Fruit fly (Drosophila melanogaster): Measurements from ENCODE around the gene CG13999.

The CG13999 gene

DNA sequence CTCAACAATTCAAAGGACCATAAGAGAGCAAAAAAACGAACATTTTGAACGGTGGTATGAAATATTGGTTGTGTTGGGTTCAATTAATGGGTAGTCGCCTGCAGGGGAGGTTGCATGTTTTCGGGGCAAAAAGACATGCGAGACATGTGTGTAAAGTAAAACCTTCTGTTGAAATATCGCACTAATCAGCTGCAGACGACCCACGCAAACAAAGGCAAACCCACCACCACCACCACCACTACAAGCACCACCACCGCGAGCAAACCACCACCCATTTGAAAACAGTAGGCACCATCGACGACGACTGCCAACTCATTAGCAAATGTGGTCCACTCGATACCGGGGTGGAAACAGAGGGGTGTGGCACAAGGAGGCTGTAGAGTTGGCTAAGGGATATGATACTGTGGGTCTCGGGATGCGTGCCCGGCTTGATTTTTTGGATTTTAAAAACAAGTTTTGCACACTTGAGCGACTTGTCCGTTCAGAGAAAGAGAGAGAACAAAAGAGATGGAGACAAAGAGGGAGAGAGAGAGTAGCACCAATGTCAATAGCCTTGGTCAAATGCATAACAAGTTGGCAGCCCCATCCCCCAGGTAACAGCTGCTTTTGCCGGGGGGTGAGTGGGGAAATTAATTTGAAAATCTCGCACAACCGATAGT lies 20.9 kb upstream of the CG13999 start (continued):
- TF ChIP-seq tup (GFP tag; optimal IDR thresholded peaks at IDR 0.05) (no peak), ase (GFP tag; IDR thresholded peaks at IDR 0.05) (no peak), sd (tag; optimal IDR thresholded peaks at IDR 0.05) (no peak), BEAF-32 (GFP tag; optimal IDR thresholded peaks at IDR 0.05) (peak; percentile 48), gsb-n (tag; optimal IDR thresholded peaks at IDR 0.05) (no peak), yki (optimal IDR thresholded peaks at IDR 0.05) (peak; percentile 19), CG12942 (GFP tag; optimal IDR thresholded peaks at IDR 0.05) (no peak), CG43689 (GFP tag; IDR thresholded peaks at IDR 0.05) (no peak), Neu2 (GFP tag; optimal IDR thresholded peaks at IDR 0.05; ENCODE audit: borderline replicate concordance) (no peak), CG18262 (tag; optimal IDR thresholded peaks at IDR 0.05) (no peak), Myb (GFP tag; optimal IDR thresholded peaks at IDR 0.05) (no peak), CG10274 (GFP tag; optimal IDR thresholded peaks at IDR 0.05) (peak; percentile 11), CG17612 (GFP tag; IDR thresholded peaks at IDR 0.05) (no peak), C15 (GFP tag; IDR thresholded peaks at IDR 0.05) (no peak), CG8388 (GFP tag; optimal IDR thresholded peaks at IDR 0.05) (no peak), CG11085 (GFP tag; IDR thresholded peaks at IDR 0.05) (no peak), ftz-f1 (GFP tag; optimal IDR thresholded peaks at IDR 0.05) (peak; percentile 85), nom (GFP tag; optimal IDR thresholded peaks at IDR 0.05) (peak; percentile 67), tgo (GFP tag; IDR thresholded peaks at IDR 0.05) (no peak), CG11398 (GFP tag; optimal IDR thresholded peaks at IDR 0.05) (no peak), D (optimal IDR thresholded peaks at IDR 0.05) (no peak), D (GFP tag; optimal IDR thresholded peaks at IDR 0.05) (peak; percentile 37), CG2120 (GFP tag; optimal IDR thresholded peaks at IDR 0.05) (peak; percentile 4), ewg (GFP tag; optimal IDR thresholded peaks at IDR 0.05) (peak; percentile 37), B-H2 (GFP tag; optimal IDR thresholded peaks at IDR 0.05) (no peak), hth (optimal IDR thresholded peaks at IDR 0.05) (no peak), CG8924 (tag; optimal IDR thresholded peaks at IDR 0.05) (peak; percentile 35), Sox102F (GFP tag; optimal IDR thresholded peaks at IDR 0.05) (no peak), gem (tag; optimal IDR thresholded peaks at IDR 0.05) (no peak), maf-S (GFP tag; optimal IDR thresholded peaks at IDR 0.05) (no peak), Dek (tag; optimal IDR thresholded peaks at IDR 0.05) (peak; percentile 1), Fer1 (GFP tag; optimal IDR thresholded peaks at IDR 0.05) (peak; percentile 48), CG2712 (tag; optimal IDR thresholded peaks at IDR 0.05) (peak; percentile 10), NC2β (GFP tag; optimal IDR thresholded peaks at IDR 0.05) (peak; percentile 1), Ravus (GFP tag; IDR thresholded peaks at IDR 0.05) (no peak), cas (GFP tag; IDR thresholded peaks at IDR 0.05) (no peak), Poxn (GFP tag; IDR thresholded peaks at IDR 0.05) (no peak), kay (GFP tag; optimal IDR thresholded peaks at IDR 0.05) (peak; percentile 48), bsh (GFP tag; optimal IDR thresholded peaks at IDR 0.05) (no peak), gfzf (GFP tag; optimal IDR thresholded peaks at IDR 0.05) (no peak), twi (tag; optimal IDR thresholded peaks at IDR 0.05) (peak; percentile 79), slou (GFP tag; optimal IDR thresholded peaks at IDR 0.05) (no peak), CG18599 (GFP tag; optimal IDR thresholded peaks at IDR 0.05) (peak; percentile 46), CG18011 (GFP tag; optimal IDR thresholded peaks at IDR 0.05) (peak; percentile 36), zen (tag; optimal IDR thresholded peaks at IDR 0.05) (peak; percentile 22), CG16779 (GFP tag; IDR thresholded peaks at IDR 0.05) (no peak), Dip2 (GFP tag; IDR thresholded peaks at IDR 0.05) (no peak), Nf-YB (GFP tag; optimal IDR thresholded peaks at IDR 0.05) (no peak), Dfd (GFP tag; optimal IDR thresholded peaks at IDR 0.05) (no peak), Sry-δ (GFP tag; optimal IDR thresholded peaks at IDR 0.05) (peak; percentile 22), trem (tag; optimal IDR thresholded peaks at IDR 0.05) (peak; percentile 98)
